Fruit fly (Drosophila melanogaster) whole organism: ENCODE results near the gene CG46464.

Source experiments
- Dll ChIP-seq: fragments of >200 bp; optimal IDR thresholded peaks from 2 replicates; lab custom pipeline; 2017
- EcR ChIP-seq, 2 experiments: fragments of >200 bp; optimal IDR thresholded peaks; 2 replicates each; lab custom pipeline; 2017; ENCODE audit warnings: missing biosample characterization in 2 of 2, missing genetic modification characterization in 2 of 2, missing genetic modification reagents in 2 of 2
- pan ChIP-seq: fragments of >200 bp; optimal IDR thresholded peaks from 2 replicates; lab custom pipeline; 2017
- psq ChIP-seq: fragments of >200 bp; optimal IDR thresholded peaks from 2 replicates; lab custom pipeline; 2017
- usp ChIP-seq: fragments of >200 bp; optimal IDR thresholded peaks from 2 replicates; lab custom pipeline; 2017; ENCODE audit warnings: missing biosample characterization, missing genetic modification characterization, mixed read lengths

DNA sequence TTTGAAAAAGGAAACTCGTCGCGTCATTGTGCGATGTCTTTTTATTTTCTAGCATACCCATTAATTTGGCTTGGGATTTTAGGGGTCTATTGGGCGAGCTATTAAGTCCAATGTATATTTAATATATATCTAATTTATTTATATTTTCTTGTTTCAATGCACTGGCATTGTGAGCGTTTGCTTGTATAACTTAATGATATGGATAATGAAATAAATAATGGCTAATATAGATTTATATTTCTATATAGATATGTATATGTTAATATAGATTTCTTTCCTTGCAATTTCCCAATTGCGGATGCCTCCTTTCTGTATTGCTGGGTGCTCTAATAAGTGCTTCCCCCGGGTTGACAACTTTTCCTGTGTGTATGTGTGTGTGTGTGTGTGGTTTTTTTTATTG is 27.8 kb upstream of the CG46464 start:
- TF ChIP-seq Dll (lab: Kevin White, UChicago) (no peak), EcR (GFP tag; optimal IDR thresholded peaks at IDR 0.05; lab: Kevin White, UChicago) (no peak), usp (GFP tag; lab: Kevin White, UChicago) (no peak), pan (lab: Kevin White, UChicago) (no peak), psq (lab: Kevin White, UChicago) (no peak)
